Fruit fly (Drosophila melanogaster) whole organism, embryonic: ENCODE data around the gene CG14339.

ENCODE experiments used
- CG10321 ChIP-seq: fragments of 200-800 bp; sonication (Bioruptor generic); IDR thresholded peaks from 2 replicates; pipeline ENCODE4 v1.3.6; 2022; ENCODE audit warnings: missing biosample characterization, missing genetic modification characterization
- CG10565 ChIP-seq: fragments of 200-800 bp; sonication (Bioruptor generic); optimal IDR thresholded peaks from 3 replicates; lab custom pipeline; 2016; ENCODE audit warnings: missing biosample characterization, mild to moderate bottlenecking, missing genetic modification characterization
- CG11085 ChIP-seq: fragments of 200-800 bp; sonication (Bioruptor generic); IDR thresholded peaks from 2 replicates; pipeline ENCODE4 v1.3.6; 2022; ENCODE audit warnings: missing biosample characterization, missing genetic modification characterization
- CG11456 ChIP-seq: fragments of 200-800 bp; sonication (Bioruptor generic); IDR thresholded peaks from 3 replicates; pipeline ENCODE4 v1.3.6; 2022; ENCODE audit warnings: missing biosample characterization, missing genetic modification characterization
- CG12219 ChIP-seq: fragments of 200-800 bp; sonication (Bioruptor generic); optimal IDR thresholded peaks from 3 replicates; lab custom pipeline; 2018; ENCODE audit warnings: missing biosample characterization, mild to moderate bottlenecking, missing genetic modification characterization
- CG13287 ChIP-seq: fragments of 200-800 bp; sonication (Bioruptor generic); IDR thresholded peaks from 2 replicates; pipeline ENCODE4 v1.3.6; 2022; ENCODE audit warnings: missing biosample characterization, missing genetic modification characterization; ENCODE audit not compliant: partially characterized antibody
- CG14050 ChIP-seq: fragments of 200-800 bp; sonication (Bioruptor generic); IDR thresholded peaks from 3 replicates; pipeline ENCODE4 v1.3.6; 2022; ENCODE audit warnings: missing biosample characterization, missing genetic modification characterization
- CG15073 ChIP-seq: fragments of 200-800 bp; sonication (Bioruptor generic); optimal IDR thresholded peaks from 2 replicates; lab custom pipeline; 2016; ENCODE audit warnings: missing biosample characterization, missing genetic modification characterization
- CG18011 ChIP-seq: fragments of 200-800 bp; sonication (Bioruptor generic); optimal IDR thresholded peaks from 2 replicates; lab custom pipeline; 2017; ENCODE audit warnings: missing biosample characterization, missing genetic modification characterization, mild to moderate bottlenecking, moderate library complexity, missing genotype
- CG18599 ChIP-seq: fragments of 200-800 bp; sonication (Bioruptor generic); optimal IDR thresholded peaks from 3 replicates; lab custom pipeline; 2017; ENCODE audit warnings: missing biosample characterization, missing genetic modification characterization, mild to moderate bottlenecking, moderate library complexity, missing genetic modification reagents
- CG2116 ChIP-seq: fragments of 200-800 bp; sonication (Bioruptor generic); optimal IDR thresholded peaks from 3 replicates; lab custom pipeline; 2018; ENCODE audit warnings: missing biosample characterization, mild to moderate bottlenecking, missing genetic modification characterization
- CG2120 ChIP-seq: fragments of 200-800 bp; sonication (Bioruptor generic); optimal IDR thresholded peaks from 3 replicates; lab custom pipeline; 2016; ENCODE audit warnings: missing biosample characterization, missing genetic modification characterization
- CG2678 ChIP-seq: fragments of 200-800 bp; sonication (Bioruptor generic); optimal IDR thresholded peaks from 3 replicates; lab custom pipeline; 2019; ENCODE audit warnings: missing biosample characterization, mild to moderate bottlenecking, missing genetic modification characterization, moderate library complexity
- CG3163 ChIP-seq: fragments of 200-800 bp; sonication (Bioruptor generic); optimal IDR thresholded peaks from 3 replicates; lab custom pipeline; 2016; ENCODE audit warnings: missing biosample characterization, missing genetic modification characterization
- CG34376 ChIP-seq: fragments of 200-800 bp; sonication (Bioruptor generic); optimal IDR thresholded peaks from 2 replicates; lab custom pipeline; 2018; ENCODE audit warnings: missing biosample characterization, mild to moderate bottlenecking, missing genetic modification characterization
- CG3995 ChIP-seq: fragments of 200-800 bp; sonication (Bioruptor generic); optimal IDR thresholded peaks from 3 replicates; lab custom pipeline; 2016; ENCODE audit warnings: missing biosample characterization, missing genetic modification characterization
- CG42726 ChIP-seq: fragments of 200-800 bp; sonication (Bioruptor generic); IDR thresholded peaks from 2 replicates; pipeline ENCODE4 v1.3.6; 2022; ENCODE audit warnings: missing biosample characterization, missing genetic modification characterization; ENCODE audit not compliant: partially characterized antibody
- CG4328 ChIP-seq: fragments of 200-800 bp; sonication (Bioruptor generic); optimal IDR thresholded peaks from 3 replicates; lab custom pipeline; 2017; ENCODE audit warnings: missing biosample characterization, missing genetic modification reagents, missing genetic modification characterization
- CG6813 ChIP-seq: fragments of 200-800 bp; sonication (Bioruptor generic); optimal IDR thresholded peaks from 2 replicates; lab custom pipeline; 2017; ENCODE audit warnings: missing biosample characterization, missing genetic modification characterization, mild to moderate bottlenecking, moderate library complexity, missing genetic modification reagents
- CG7839 ChIP-seq: fragments of 200-800 bp; sonication (Bioruptor generic); optimal IDR thresholded peaks from 3 replicates; lab custom pipeline; 2018; ENCODE audit warnings: missing biosample characterization, mild to moderate bottlenecking, missing genetic modification characterization, moderate library complexity
- CkIIα-i1 ChIP-seq: fragments of 200-800 bp; sonication (Bioruptor generic); IDR thresholded peaks from 2 replicates; pipeline ENCODE4 v1.3.6; 2022; ENCODE audit warnings: missing biosample characterization, missing genetic modification characterization
- Dek ChIP-seq: fragments of 200-800 bp; sonication (Bioruptor generic); optimal IDR thresholded peaks from 3 replicates; lab custom pipeline; 2019; ENCODE audit warnings: missing biosample characterization, mild to moderate bottlenecking, missing genetic modification characterization, moderate library complexity
- E2f1 ChIP-seq: fragments of 200-800 bp; sonication (Bioruptor generic); IDR thresholded peaks from 2 replicates; pipeline ENCODE4 v1.3.6; 2022; ENCODE audit warnings: missing biosample characterization, missing genetic modification characterization
- Gsc ChIP-seq: fragments of 200-800 bp; sonication (Bioruptor generic); IDR thresholded peaks from 2 replicates; pipeline ENCODE4 v1.3.6; 2022; ENCODE audit warnings: missing biosample characterization, missing genetic modification characterization
- Gug ChIP-seq: fragments of 200-800 bp; sonication (Bioruptor generic); IDR thresholded peaks from 4 replicates; pipeline ENCODE4 v1.3.6; 2022; ENCODE audit warnings: missing biosample characterization, missing genetic modification characterization
- Hmx ChIP-seq: fragments of 200-800 bp; sonication (Bioruptor generic); optimal IDR thresholded peaks from 2 replicates; lab custom pipeline; 2016; ENCODE audit warnings: missing biosample characterization, missing genetic modification characterization
- Nf-YA ChIP-seq: fragments of 200-800 bp; sonication (Bioruptor generic); IDR thresholded peaks from 2 replicates; pipeline ENCODE4 v1.3.6; 2022; ENCODE audit warnings: missing biosample characterization, missing genetic modification characterization
- Oli ChIP-seq: fragments of 200-800 bp; sonication (Bioruptor generic); optimal IDR thresholded peaks from 2 replicates; lab custom pipeline; 2018; ENCODE audit warnings: missing biosample characterization, mild to moderate bottlenecking, missing genetic modification characterization, moderate library complexity
- Rx ChIP-seq: fragments of 200-800 bp; sonication (Bioruptor generic); IDR thresholded peaks from 2 replicates; pipeline ENCODE4 v1.3.6; 2022; ENCODE audit warnings: missing biosample characterization, missing genetic modification characterization
- Sry-β ChIP-seq: fragments of 200-800 bp; sonication (Bioruptor generic); optimal IDR thresholded peaks from 2 replicates; lab custom pipeline; 2018; ENCODE audit warnings: missing biosample characterization, mild to moderate bottlenecking, missing genetic modification characterization, moderate library complexity
- Usf ChIP-seq: fragments of 200-800 bp; sonication (Bioruptor generic); optimal IDR thresholded peaks from 2 replicates; lab custom pipeline; 2017; ENCODE audit warnings: missing genotype, missing biosample characterization, missing genetic modification characterization
- YL-1 ChIP-seq: fragments of 200-800 bp; sonication (Bioruptor generic); optimal IDR thresholded peaks from 3 replicates; lab custom pipeline; 2017; ENCODE audit warnings: missing biosample characterization, mild to moderate bottlenecking, missing genetic modification characterization
- amos ChIP-seq: fragments of 200-800 bp; sonication (Bioruptor generic); IDR thresholded peaks from 2 replicates; pipeline ENCODE4 v1.3.6; 2022; ENCODE audit warnings: missing biosample characterization, missing genetic modification characterization; ENCODE audit not compliant: partially characterized antibody
- ase ChIP-seq: fragments of 200-800 bp; sonication (Bioruptor generic); IDR thresholded peaks from 3 replicates; pipeline ENCODE4 v1.3.6; 2022; ENCODE audit warnings: missing biosample characterization, missing genetic modification characterization
- bab2 ChIP-seq: fragments of 200-800 bp; sonication (Bioruptor generic); optimal IDR thresholded peaks from 2 replicates; lab custom pipeline; 2016; ENCODE audit warnings: missing biosample characterization, missing genetic modification characterization
- bigmax ChIP-seq: fragments of 200-800 bp; sonication (Bioruptor generic); optimal IDR thresholded peaks from 2 replicates; lab custom pipeline; 2018; ENCODE audit warnings: missing biosample characterization, mild to moderate bottlenecking, missing genetic modification characterization
- cg ChIP-seq: fragments of 200-800 bp; sonication (Bioruptor generic); optimal IDR thresholded peaks from 3 replicates; lab custom pipeline; 2019; ENCODE audit warnings: missing biosample characterization, mild to moderate bottlenecking, missing genetic modification characterization, moderate library complexity
- chm ChIP-seq: fragments of 200-800 bp; sonication (Bioruptor generic); IDR thresholded peaks from 2 replicates; pipeline ENCODE4 v1.3.6; 2022; ENCODE audit warnings: missing biosample characterization, missing genetic modification characterization
- chn ChIP-seq: fragments of 200-800 bp; sonication (Bioruptor generic); optimal IDR thresholded peaks from 2 replicates; lab custom pipeline; 2016; ENCODE audit warnings: missing biosample characterization, missing genetic modification characterization
- crc ChIP-seq: fragments of 200-800 bp; sonication (Bioruptor generic); optimal IDR thresholded peaks from 2 replicates; lab custom pipeline; 2016; ENCODE audit warnings: missing biosample characterization, missing genetic modification characterization
- cwo ChIP-seq: fragments of 200-800 bp; sonication (Bioruptor generic); optimal IDR thresholded peaks from 3 replicates; lab custom pipeline; 2017; ENCODE audit warnings: missing biosample characterization, missing genetic modification characterization, mild to moderate bottlenecking, moderate library complexity, missing genetic modification reagents
- dm ChIP-seq: fragments of 200-800 bp; sonication (Bioruptor generic); optimal IDR thresholded peaks from 3 replicates; lab custom pipeline; 2016; ENCODE audit warnings: missing biosample characterization, missing genetic modification characterization
- h ChIP-seq: fragments of >200 bp; optimal IDR thresholded peaks from 2 replicates; lab custom pipeline; 2017
- hb ChIP-seq: fragments of 200-800 bp; sonication (Bioruptor generic); IDR thresholded peaks from 3 replicates; pipeline ENCODE4 v1.3.6; 2022; ENCODE audit warnings: missing biosample characterization, missing genetic modification characterization; ENCODE audit not compliant: partially characterized antibody
- jing ChIP-seq: fragments of 200-800 bp; sonication (Bioruptor generic); optimal IDR thresholded peaks from 2 replicates; lab custom pipeline; 2018; ENCODE audit warnings: missing biosample characterization, mild to moderate bottlenecking, missing genetic modification characterization
- lmd ChIP-seq: fragments of 200-800 bp; sonication (Bioruptor generic); IDR thresholded peaks from 2 replicates; pipeline ENCODE4 v1.3.6; 2022; ENCODE audit warnings: missing biosample characterization, missing genetic modification characterization
- mam ChIP-seq: fragments of 200-800 bp; sonication (Bioruptor generic); optimal IDR thresholded peaks from 3 replicates; lab custom pipeline; 2016; ENCODE audit warnings: missing biosample characterization, missing genetic modification characterization
- pfk ChIP-seq: fragments of 200-800 bp; sonication (Bioruptor generic); optimal IDR thresholded peaks from 2 replicates; lab custom pipeline; 2018; ENCODE audit warnings: missing biosample characterization, mild to moderate bottlenecking, missing genetic modification characterization, moderate library complexity
- tna ChIP-seq: fragments of 200-800 bp; sonication (Bioruptor generic); IDR thresholded peaks from 2 replicates; pipeline ENCODE4 v1.3.6; 2022; ENCODE audit warnings: missing biosample characterization, missing genetic modification characterization; ENCODE audit not compliant: partially characterized antibody
- vnd ChIP-seq: fragments of 200-800 bp; sonication (Bioruptor generic); IDR thresholded peaks from 3 replicates; pipeline ENCODE4 v1.3.6; 2022; ENCODE audit warnings: missing biosample characterization, missing genetic modification characterization; ENCODE audit not compliant: partially characterized antibody
- wor ChIP-seq: fragments of 200-800 bp; sonication (Bioruptor generic); IDR thresholded peaks from 2 replicates; pipeline ENCODE4 v1.3.6; 2022; ENCODE audit warnings: missing biosample characterization, missing genetic modification characterization

Gene CG14339

DNA sequence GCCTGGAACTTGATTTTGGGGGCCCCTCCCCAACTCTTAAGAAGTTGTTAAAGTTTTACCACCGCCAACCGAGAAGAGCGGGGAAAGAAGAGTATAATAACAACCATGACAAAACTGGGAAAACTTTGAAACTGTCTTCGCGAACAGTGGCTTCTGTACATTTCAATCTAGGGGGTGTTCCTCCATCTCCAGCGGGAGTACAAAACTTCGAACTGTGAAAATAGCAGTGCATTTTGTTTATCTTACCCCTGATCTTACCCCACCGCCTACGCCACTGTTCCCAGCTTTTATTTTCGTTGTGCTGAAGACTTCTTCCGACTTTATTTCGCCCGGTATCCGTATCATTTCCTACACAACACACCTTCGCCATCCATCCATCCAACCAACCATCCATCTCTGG, 37.4 kb upstream of the CG14339 start (continued):
- TF ChIP-seq cwo (GFP tag; lab: Kevin White, UChicago) (no peak), dm (GFP tag; lab: Kevin White, UChicago) (no peak), jing (GFP tag; lab: Kevin White, UChicago) (no peak), CG18599 (peak; percentile 40), tna (no peak), CG42726 (no peak), E2f1 (GFP tag; lab: Robert Waterston, UW) (0 out of 2 replicates have a peak, but pooled peaks have one; percentile 15), pfk (GFP tag; lab: Kevin White, UChicago) (no peak), lmd (GFP tag; lab: Robert Waterston, UW) (peak; percentile 41; the same call in 1 of the 2 replicates), Dek (tag; lab: Kevin White, UChicago) (no peak), Gug (GFP tag; lab: Robert Waterston, UW) (peak; percentile 49; the same call in 2 of the 4 replicates), Usf (GFP tag; lab: Kevin White, UChicago) (no peak), CG2678 (tag; lab: Kevin White, UChicago) (peak; percentile 58), CG6813 (GFP tag; lab: Kevin White, UChicago) (no peak), CG3995 (GFP tag; lab: Kevin White, UChicago) (no peak), crc (no peak), Hmx (GFP tag; lab: Kevin White, UChicago) (no peak), CG2116 (GFP tag; lab: Kevin White, UChicago) (no peak), CG34376 (no peak), CG10321 (GFP tag; lab: Robert Waterston, UW) (no peak), ase (GFP tag; lab: Robert Waterston, UW) (0 out of 3 replicates have a peak, but pooled peaks have one; percentile 37), CG18011 (GFP tag; lab: Kevin White, UChicago) (no peak), CG12219 (GFP tag; lab: Kevin White, UChicago) (no peak), CG11085 (GFP tag; lab: Robert Waterston, UW) (no peak), chn (GFP tag; lab: Kevin White, UChicago) (no peak), h (no peak), CG3163 (GFP tag; lab: Kevin White, UChicago) (no peak), CG13287 (GFP tag; lab: Robert Waterston, UW) (no peak), Nf-YA (GFP tag; lab: Robert Waterston, UW) (no peak), vnd (GFP tag; lab: Robert Waterston, UW) (no peak), wor (GFP tag; lab: Robert Waterston, UW) (no peak), CkIIα-i1 (GFP tag; lab: Robert Waterston, UW) (no peak), CG2120 (peak; percentile 59), CG15073 (GFP tag; lab: Kevin White, UChicago) (no peak), chm (GFP tag; lab: Robert Waterston, UW) (peak; percentile 49; the same call in 1 of the 2 replicates), cg (no peak), CG11456 (GFP tag; lab: Robert Waterston, UW) (peak; percentile 72; the same call in 1 of the 3 replicates), hb (no peak), Sry-β (GFP tag; lab: Kevin White, UChicago) (no peak), CG14050 (GFP tag; lab: Robert Waterston, UW) (no peak), CG4328 (no peak), bigmax (no peak), mam (GFP tag; lab: Kevin White, UChicago) (peak; percentile 19), Oli (peak; percentile 4), Gsc (GFP tag; lab: Robert Waterston, UW) (no peak), CG10565 (GFP tag; lab: Kevin White, UChicago) (no peak), CG7839 (tag; lab: Kevin White, UChicago) (peak; percentile 34), amos (GFP tag; lab: Robert Waterston, UW) (no peak), Rx (GFP tag; lab: Robert Waterston, UW) (no peak), YL-1 (GFP tag; lab: Kevin White, UChicago) (no peak), bab2 (no peak)
